Worm (Caenorhabditis elegans) whole organism, L3 larva: ENCODE measurements around the gene R04B3.2.

ENCODE experiments used
- R02D3.7 ChIP-seq: fragments of 150-350 bp; optimal IDR thresholded peaks from 2 replicates; lab custom pipeline; 2014; ENCODE audit warnings: missing biosample characterization, missing genetic modification characterization
- ZK546.5 ChIP-seq: sonication (generic microtip); optimal IDR thresholded peaks from 2 replicates; lab custom pipeline; 2017; ENCODE audit warnings: missing biosample characterization, missing genetic modification characterization
- ama-1 ChIP-seq: fragments of 150-350 bp; optimal IDR thresholded peaks from 2 replicates; lab custom pipeline; 2018
- ceh-16 ChIP-seq: sonication (generic microtip); optimal IDR thresholded peaks from 2 replicates; lab custom pipeline; 2017; ENCODE audit warnings: missing biosample characterization, missing genetic modification characterization
- ceh-82 ChIP-seq: fragments of 150-350 bp; optimal IDR thresholded peaks from 2 replicates; lab custom pipeline; 2014; ENCODE audit warnings: missing biosample characterization, missing genetic modification characterization
- daf-12 ChIP-seq: fragments of 150-350 bp; optimal IDR thresholded peaks from 2 replicates; lab custom pipeline; 2014; ENCODE audit warnings: missing biosample characterization, missing genetic modification reagents, missing genetic modification characterization
- egl-27 ChIP-seq: sonication (generic microtip); optimal IDR thresholded peaks from 4 replicates; lab custom pipeline; 2017; ENCODE audit warnings: missing biosample characterization, missing genetic modification reagents, missing genetic modification characterization
- egl-5 ChIP-seq: fragments of 150-350 bp; optimal IDR thresholded peaks from 2 replicates; lab custom pipeline; 2017; ENCODE audit warnings: missing biosample characterization, missing genetic modification reagents, missing genetic modification characterization, inconsistent platforms
- elt-1 ChIP-seq: fragments of 150-350 bp; optimal IDR thresholded peaks from 2 replicates; lab custom pipeline; 2014; ENCODE audit warnings: missing biosample characterization, missing genetic modification characterization
- elt-2 ChIP-seq: sonication (generic microtip); optimal IDR thresholded peaks from 2 replicates; lab custom pipeline; 2016; ENCODE audit warnings: missing genetic modification reagents, mild to moderate bottlenecking, missing genetic modification characterization, missing compliant biosample characterization
- elt-3 ChIP-seq, 3 experiments: fragments of 150-350 bp in 1 of 3; sonication (generic microtip) in 2 of 3; optimal IDR thresholded peaks; 2 replicates in 2 of 3; 4 replicates in 1 of 3; lab custom pipeline; 2014 to 2017; ENCODE audit warnings: missing biosample characterization in 3 of 3, missing genetic modification characterization in 3 of 3
- fkh-2 ChIP-seq: fragments of 150-350 bp; optimal IDR thresholded peaks from 2 replicates; lab custom pipeline; 2014; ENCODE audit warnings: missing biosample characterization, missing genetic modification reagents, missing genetic modification characterization
- fos-1 ChIP-seq: fragments of 150-350 bp; optimal IDR thresholded peaks from 2 replicates; lab custom pipeline; 2014; ENCODE audit warnings: missing biosample characterization, missing genetic modification characterization
- hmg-11 ChIP-seq: sonication (generic microtip); optimal IDR thresholded peaks from 2 replicates; lab custom pipeline; 2016; ENCODE audit warnings: missing genetic modification characterization, missing compliant biosample characterization
- jun-1 ChIP-seq: fragments of 150-350 bp; optimal IDR thresholded peaks from 2 replicates; lab custom pipeline; 2014; ENCODE audit warnings: missing biosample characterization, missing genetic modification reagents, missing genetic modification characterization
- lin-15B ChIP-seq: fragments of 150-350 bp; optimal IDR thresholded peaks from 2 replicates; lab custom pipeline; 2014; ENCODE audit warnings: missing biosample characterization, missing genetic modification characterization
- lin-39 ChIP-seq: fragments of 150-350 bp; optimal IDR thresholded peaks from 2 replicates; lab custom pipeline; 2018; ENCODE audit warnings: missing biosample characterization, missing genetic modification reagents, missing genetic modification characterization
- mdl-1 ChIP-seq: fragments of 150-350 bp; optimal IDR thresholded peaks from 2 replicates; lab custom pipeline; 2014; ENCODE audit warnings: missing biosample characterization, missing genetic modification characterization
- mml-1 ChIP-seq: fragments of 150-350 bp; sonication (generic microtip); optimal IDR thresholded peaks from 3 replicates; lab custom pipeline; 2014; ENCODE audit warnings: missing biosample characterization, missing genetic modification characterization
- nhr-11 ChIP-seq: fragments of 150-350 bp; optimal IDR thresholded peaks from 2 replicates; lab custom pipeline; 2014; ENCODE audit warnings: missing biosample characterization, missing genetic modification characterization
- nhr-12 ChIP-seq: fragments of 150-350 bp; optimal IDR thresholded peaks from 2 replicates; lab custom pipeline; 2014; ENCODE audit warnings: missing biosample characterization, missing genetic modification characterization
- nhr-23 ChIP-seq: fragments of 150-350 bp; optimal IDR thresholded peaks from 2 replicates; lab custom pipeline; 2014; ENCODE audit warnings: missing biosample characterization, missing genetic modification reagents, missing genetic modification characterization
- nhr-237 ChIP-seq: fragments of 150-350 bp; optimal IDR thresholded peaks from 2 replicates; lab custom pipeline; 2014; ENCODE audit warnings: missing biosample characterization, missing genetic modification characterization
- nhr-28 ChIP-seq: fragments of 150-350 bp; optimal IDR thresholded peaks from 2 replicates; lab custom pipeline; 2014; ENCODE audit warnings: missing biosample characterization, missing genetic modification characterization
- nhr-43 ChIP-seq: sonication (generic microtip); optimal IDR thresholded peaks from 2 replicates; lab custom pipeline; 2016; ENCODE audit warnings: mild to moderate bottlenecking, missing genetic modification characterization, missing compliant biosample characterization; ENCODE audit not compliant: poor library complexity, severe bottlenecking
- nhr-67 ChIP-seq: fragments of 150-350 bp; optimal IDR thresholded peaks from 2 replicates; lab custom pipeline; 2014; ENCODE audit warnings: missing biosample characterization, missing genetic modification characterization
- nhr-76 ChIP-seq: fragments of 150-350 bp; sonication (generic microtip); optimal IDR thresholded peaks from 5 replicates; lab custom pipeline; 2014; ENCODE audit warnings: missing biosample characterization, missing genetic modification characterization
- nhr-77 ChIP-seq: fragments of 150-350 bp; optimal IDR thresholded peaks from 2 replicates; lab custom pipeline; 2014; ENCODE audit warnings: missing biosample characterization, missing genetic modification characterization
- pqm-1 ChIP-seq: fragments of 150-350 bp; optimal IDR thresholded peaks from 2 replicates; lab custom pipeline; 2017; ENCODE audit warnings: missing biosample characterization, missing genetic modification characterization, inconsistent platforms
- sea-2 ChIP-seq: fragments of 150-350 bp; sonication (generic microtip); optimal IDR thresholded peaks from 4 replicates; lab custom pipeline; 2014; ENCODE audit warnings: missing biosample characterization, missing genetic modification reagents, missing genetic modification characterization
- snpc-4 ChIP-seq: fragments of 150-350 bp; optimal IDR thresholded peaks from 2 replicates; lab custom pipeline; 2014; ENCODE audit warnings: missing biosample characterization, missing genetic modification characterization
- tbx-2 ChIP-seq: sonication (generic microtip); optimal IDR thresholded peaks from 2 replicates; lab custom pipeline; 2016; ENCODE audit warnings: mild to moderate bottlenecking, missing genetic modification characterization, missing compliant biosample characterization
- unc-39 ChIP-seq: sonication (generic microtip); optimal IDR thresholded peaks from 4 replicates; lab custom pipeline; 2017; ENCODE audit warnings: missing biosample characterization, missing genetic modification characterization
- unc-62 ChIP-seq: fragments of 150-350 bp; sonication (generic microtip); optimal IDR thresholded peaks from 4 replicates; lab custom pipeline; 2014; ENCODE audit warnings: missing biosample characterization, missing genetic modification reagents, missing genetic modification characterization
- zag-1 ChIP-seq: fragments of 150-350 bp; optimal IDR thresholded peaks from 2 replicates; lab custom pipeline; 2014; ENCODE audit warnings: missing biosample characterization, missing genetic modification characterization
- ztf-4 ChIP-seq: fragments of 150-350 bp; optimal IDR thresholded peaks from 2 replicates; lab custom pipeline; 2014; ENCODE audit warnings: missing biosample characterization, missing genetic modification characterization

R04B3.2 gene

DNA sequence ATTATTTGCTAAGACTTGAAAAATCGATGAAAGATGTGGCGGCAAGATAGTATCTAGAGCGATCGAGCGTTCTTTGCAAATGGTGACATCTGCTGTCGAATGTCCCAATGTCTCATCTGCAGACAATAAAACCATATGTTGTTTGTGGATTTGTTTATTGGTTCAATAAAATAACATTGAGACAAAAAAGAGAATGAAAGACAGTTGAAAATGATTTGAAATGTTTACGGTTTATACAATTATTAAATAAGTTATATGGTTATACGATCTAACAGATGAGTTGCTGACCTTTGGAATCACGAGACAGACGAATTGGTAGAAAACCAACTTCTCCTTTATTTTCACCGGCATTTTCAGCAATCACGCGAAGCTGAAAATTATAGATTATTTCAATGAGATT lies at the start of gene R04B3.2:
TSS of gene R04B3.2 (minus strand) at position 101 of the 400 bp plus-strand sequence.
- TF ChIP-seq nhr-237 (tag; lab: Kevin White, UChicago) (no peak), ama-1 (lab: Kevin White, UChicago) (no peak), mml-1 (tag; lab: Kevin White, UChicago) (no peak), nhr-76 (no peak), elt-2 (tag; lab: Kevin White, UChicago) (no peak), hmg-11 (no peak), R02D3.7 (tag; lab: Kevin White, UChicago) (no peak), nhr-28 (tag; lab: Kevin White, UChicago) (no peak), nhr-23 (tag; lab: Kevin White, UChicago) (no peak), ZK546.5 (tag; lab: Kevin White, UChicago) (no peak), tbx-2 (tag; lab: Kevin White, UChicago) (no peak), elt-1 (tag; lab: Kevin White, UChicago) (no peak), jun-1 (tag; lab: Kevin White, UChicago) (no peak), lin-15B (tag; lab: Kevin White, UChicago) (no peak), fkh-2 (tag; lab: Kevin White, UChicago) (no peak), ztf-4 (tag; lab: Kevin White, UChicago) (no peak), unc-62 (no peak), nhr-67 (tag; lab: Kevin White, UChicago) (no peak), sea-2 (GFP tag; lab: Kevin White, UChicago) (no peak), snpc-4 (no peak)

DNA sequence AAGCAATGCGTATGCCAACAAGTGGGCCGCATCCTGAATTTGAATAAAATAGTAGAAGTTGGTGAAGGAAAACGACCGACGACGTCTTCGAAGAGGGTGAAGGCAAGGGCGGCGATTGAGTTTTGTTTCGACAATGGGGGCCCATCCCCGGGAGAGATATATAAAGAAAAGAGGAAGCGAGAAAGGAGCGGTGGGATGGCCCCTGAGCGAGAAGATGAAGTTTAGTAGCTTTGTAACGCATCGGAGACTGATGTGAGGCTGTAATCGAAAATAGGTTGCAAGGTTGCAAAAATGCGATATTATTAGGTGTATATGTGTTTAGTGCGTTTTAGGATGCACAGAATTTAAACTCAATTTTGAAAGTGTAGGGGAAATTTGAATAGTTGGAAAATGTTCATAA lies 49.1 kb upstream of the R04B3.2 start:
- no peak for TF ChIP-seq daf-12 (tag; lab: Kevin White, UChicago)
- TF ChIP-seq tbx-2 (tag; lab: Kevin White, UChicago): no peak
- no peak for TF ChIP-seq unc-39 (tag; lab: Kevin White, UChicago)
- TF ChIP-seq nhr-77 (tag; lab: Kevin White, UChicago): no peak
- no peak for TF ChIP-seq sea-2 (GFP tag; lab: Kevin White, UChicago)
- TF ChIP-seq mml-1 (tag; lab: Kevin White, UChicago): no peak
- no peak for TF ChIP-seq nhr-28 (tag; lab: Kevin White, UChicago)
- no peak for TF ChIP-seq lin-39 (tag; lab: Kevin White, UChicago)
- TF ChIP-seq ceh-82 (tag; lab: Kevin White, UChicago): no peak

DNA sequence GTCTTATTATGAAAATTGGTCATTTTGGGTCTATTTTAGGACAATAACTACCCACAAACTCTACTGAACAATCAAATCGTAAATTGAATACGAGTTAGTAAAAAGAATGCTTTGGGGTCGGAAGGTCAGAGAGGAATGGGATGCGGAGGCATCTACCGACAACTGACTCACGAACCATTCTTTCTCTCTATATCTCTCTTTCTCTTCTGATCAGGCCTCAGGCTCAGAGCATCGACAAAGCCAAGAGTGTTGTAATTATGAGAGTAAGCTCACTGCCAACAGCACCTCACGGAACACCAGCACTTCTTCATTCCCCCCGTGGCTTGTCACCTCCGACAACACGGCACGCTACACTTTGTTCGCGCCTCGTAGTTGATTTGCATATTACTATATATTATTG lies 46.9 kb upstream of the R04B3.2 start:
- TF ChIP-seq ama-1 (lab: Kevin White, UChicago) (no peak), nhr-28 (tag; lab: Kevin White, UChicago) (no peak), ceh-16 (no peak), R02D3.7 (tag; lab: Kevin White, UChicago) (no peak), mdl-1 (tag; lab: Kevin White, UChicago) (no peak), egl-27 (no peak), ceh-82 (tag; lab: Kevin White, UChicago) (no peak), nhr-237 (tag; lab: Kevin White, UChicago) (no peak), elt-2 (tag; lab: Kevin White, UChicago) (no peak), lin-15B (tag; lab: Kevin White, UChicago) (no peak), nhr-12 (no peak), nhr-43 (tag; lab: Kevin White, UChicago) (no peak), daf-12 (tag; lab: Kevin White, UChicago) (no peak), elt-1 (tag; lab: Kevin White, UChicago) (no peak)

DNA sequence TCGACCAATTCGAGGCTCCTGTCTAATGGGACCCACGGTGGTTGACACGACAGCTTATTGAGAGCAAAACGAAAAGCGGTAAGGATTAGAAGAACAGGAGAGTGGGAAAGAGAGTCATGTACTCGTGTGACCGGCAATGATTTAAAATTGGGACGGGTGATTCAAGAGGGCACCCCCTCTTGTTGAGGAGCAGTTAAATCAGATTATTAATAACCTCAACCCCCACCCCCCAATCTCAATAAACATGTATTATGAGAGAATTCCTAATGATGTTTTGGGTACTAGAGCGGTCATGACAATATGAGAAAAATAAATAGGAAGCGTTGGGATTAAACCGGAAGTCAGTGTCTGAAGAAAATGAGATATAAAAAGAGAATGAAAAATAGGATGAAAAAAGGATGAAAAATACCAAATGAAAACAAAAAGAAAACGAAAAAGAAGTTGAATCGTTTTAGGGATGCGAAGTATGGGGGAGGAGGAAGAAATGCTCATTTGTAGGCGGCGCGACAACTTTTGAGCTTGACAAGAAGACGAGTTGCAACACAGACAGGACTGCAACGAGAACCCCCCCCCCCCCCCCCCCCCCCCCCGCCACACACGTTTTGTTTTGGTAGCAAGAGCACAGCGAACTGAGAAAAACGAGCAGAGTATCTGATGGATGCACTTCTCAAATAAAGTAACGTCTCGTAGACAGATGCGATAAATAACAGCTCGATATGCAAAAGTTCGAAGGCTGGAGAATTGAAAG lies 43.6 kb upstream of the R04B3.2 start:
- no peak for TF ChIP-seq zag-1
- TF ChIP-seq nhr-76: no peak
- TF ChIP-seq nhr-237 (tag; lab: Kevin White, UChicago): no peak
- TF ChIP-seq ceh-82 (tag; lab: Kevin White, UChicago): no peak
- TF ChIP-seq R02D3.7 (tag; lab: Kevin White, UChicago): no peak
- TF ChIP-seq ZK546.5 (tag; lab: Kevin White, UChicago): no peak
- no peak for TF ChIP-seq fos-1 (tag; lab: Kevin White, UChicago)
- no peak for TF ChIP-seq ztf-4 (tag; lab: Kevin White, UChicago)
- TF ChIP-seq unc-62: no peak
- no peak for TF ChIP-seq ceh-16
- TF ChIP-seq elt-3 (tag; optimal IDR thresholded peaks at IDR 0.05; lab: Kevin White, UChicago): no peak
- TF ChIP-seq pqm-1 (tag; lab: Kevin White, UChicago): no peak
- TF ChIP-seq nhr-11 (tag; lab: Kevin White, UChicago): no peak
- no peak for TF ChIP-seq hmg-11
- TF ChIP-seq nhr-23 (tag; lab: Kevin White, UChicago): no peak
- no peak for TF ChIP-seq egl-5 (tag; lab: Kevin White, UChicago)
- TF ChIP-seq, all 47 proteins: peak for 0
